Fruit fly (Drosophila melanogaster): Measurements from ENCODE around the gene neur.

The neur gene

DNA sequence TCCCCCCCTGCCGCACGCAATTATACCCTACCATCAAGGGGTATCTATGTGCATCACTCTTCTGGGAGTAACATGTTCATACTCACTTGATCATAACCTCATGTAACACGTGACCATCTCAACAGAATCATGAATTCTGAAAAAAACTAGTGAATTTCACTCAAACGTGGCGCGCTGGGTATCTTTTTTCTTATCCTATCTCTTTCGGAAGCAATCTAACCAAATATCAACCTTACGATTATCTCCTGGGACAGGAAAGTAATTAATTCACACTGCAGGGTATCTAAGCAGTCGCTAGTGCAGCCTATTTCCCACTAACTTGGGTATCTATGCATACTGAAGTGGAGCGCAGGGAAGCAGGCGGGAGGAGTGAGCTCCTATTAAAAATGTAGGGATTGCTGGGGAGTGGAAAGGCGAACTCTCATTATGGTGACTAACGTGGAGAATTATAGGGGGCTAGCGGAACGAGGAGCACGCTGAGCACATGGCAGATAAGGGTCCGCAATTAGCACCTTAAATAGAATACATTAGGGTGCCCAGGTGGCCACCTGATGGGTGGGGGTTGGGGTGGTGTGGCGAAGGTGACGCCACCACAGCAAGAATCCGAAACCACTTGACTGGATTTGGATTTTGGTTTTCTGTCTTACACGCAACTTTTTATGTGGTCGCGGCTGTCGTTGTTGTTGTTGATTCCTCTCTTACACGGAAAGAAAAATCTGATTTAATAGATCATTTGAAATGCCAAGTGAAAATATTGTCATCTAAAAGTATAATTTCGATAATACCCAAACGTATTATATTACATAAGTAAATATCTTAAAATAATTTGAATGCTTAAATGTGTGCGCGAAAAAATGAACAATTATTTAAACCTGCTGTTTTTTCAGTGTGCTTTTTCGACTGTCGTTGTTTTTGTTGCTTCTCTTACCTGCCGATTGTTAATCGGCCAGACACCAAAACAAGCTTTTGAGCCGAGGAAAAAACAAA, 16.1 kb upstream of the neur start (continued):
- peak; percentile 54 for TF ChIP-seq CG1621 (tag; optimal IDR thresholded peaks at IDR 0.05)
- TF ChIP-seq CG6854 (GFP tag; optimal IDR thresholded peaks at IDR 0.05), result peak; percentile 82
- peak; percentile 93 for TF ChIP-seq dsx (GFP tag; optimal IDR thresholded peaks at IDR 0.05; ENCODE audit: poor library complexity, severe bottlenecking)
- peak; percentile 94 for TF ChIP-seq esn (GFP tag; optimal IDR thresholded peaks at IDR 0.05)
- TF ChIP-seq Ets96B (tag; optimal IDR thresholded peaks at IDR 0.05), result peak; percentile 89
- TF ChIP-seq Ets21C (GFP tag; optimal IDR thresholded peaks at IDR 0.05), result peak; percentile 76
- no peak for TF ChIP-seq CG6163 (GFP tag; IDR thresholded peaks at IDR 0.05)
- peak; percentile 99 for TF ChIP-seq Eip78C (GFP tag)
- TF ChIP-seq vri (GFP tag; optimal IDR thresholded peaks at IDR 0.05), result peak; percentile 94
- peak; percentile 70 for TF ChIP-seq fd59A (GFP tag; optimal IDR thresholded peaks at IDR 0.05)
- peak; percentile 86 for TF ChIP-seq Eip75B (GFP tag; optimal IDR thresholded peaks at IDR 0.05)
- TF ChIP-seq CG9139 (GFP tag; optimal IDR thresholded peaks at IDR 0.05), result peak; percentile 85
- TF ChIP-seq Gug (GFP tag; IDR thresholded peaks at IDR 0.05), result no peak
- peak; percentile 80 for TF ChIP-seq Sox15 (GFP tag; optimal IDR thresholded peaks at IDR 0.05)
- TF ChIP-seq CG11762 (GFP tag; optimal IDR thresholded peaks at IDR 0.05; ENCODE audit: insufficient read depth), result peak; percentile 80
- no peak for TF ChIP-seq Hr38 (GFP tag; optimal IDR thresholded peaks at IDR 0.05)
- peak; percentile 80 for TF ChIP-seq Hr4 (GFP tag; optimal IDR thresholded peaks at IDR 0.05)

DNA sequence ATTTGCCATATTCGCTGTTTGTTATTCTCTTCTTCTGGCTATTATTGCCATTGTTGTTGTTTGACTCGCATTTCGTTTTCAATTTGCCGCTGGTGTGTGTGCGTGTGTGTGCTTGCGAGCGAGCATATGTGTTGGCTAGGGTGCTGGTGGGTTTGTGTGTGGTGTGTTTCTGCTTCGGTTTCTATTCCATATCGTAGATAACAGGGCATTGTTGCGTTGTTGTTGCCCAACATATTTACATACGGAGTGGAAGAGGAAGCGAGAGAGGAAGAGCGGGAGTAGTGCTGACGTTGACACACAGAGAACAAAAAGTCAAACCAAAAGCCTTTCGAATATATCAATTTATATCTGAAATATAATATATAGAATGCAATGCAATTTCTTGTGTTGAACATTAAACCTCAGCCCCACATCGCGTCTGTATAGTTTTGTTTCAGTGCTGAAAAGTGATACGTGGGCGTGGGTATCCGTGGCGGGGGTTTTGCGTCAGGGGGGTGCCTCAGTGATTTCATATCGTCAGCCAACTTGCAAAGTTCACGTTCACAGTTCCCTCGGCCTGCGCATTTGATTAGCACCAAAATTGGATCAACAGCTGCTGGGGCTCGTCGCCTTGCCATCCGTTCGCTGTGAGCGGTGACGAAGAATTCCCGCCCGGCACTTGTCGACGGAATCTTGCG, 15.3 kb upstream of the neur start:
- no peak for TF ChIP-seq Blimp-1 (GFP tag; optimal IDR thresholded peaks at IDR 0.05)
- peak; percentile 65 for TF ChIP-seq OdsH (GFP tag; optimal IDR thresholded peaks at IDR 0.05)
- TF ChIP-seq fkh (GFP tag; optimal IDR thresholded peaks at IDR 0.05), result peak; percentile 98
- no peak for TF ChIP-seq CG8319 (GFP tag; optimal IDR thresholded peaks at IDR 0.05)
- TF ChIP-seq Hr39 (GFP tag; optimal IDR thresholded peaks at IDR 0.05), result no peak
- peak; percentile 18 for TF ChIP-seq spab (GFP tag; optimal IDR thresholded peaks at IDR 0.05)
- TF ChIP-seq Sox15 (GFP tag; optimal IDR thresholded peaks at IDR 0.05), result no peak
- TF ChIP-seq Met (GFP tag; optimal IDR thresholded peaks at IDR 0.05), result peak; percentile 29
- TF ChIP-seq esn (GFP tag; optimal IDR thresholded peaks at IDR 0.05), result no peak
- TF ChIP-seq CG1621 (tag; optimal IDR thresholded peaks at IDR 0.05), result no peak
- TF ChIP-seq Eip93F (GFP tag; optimal IDR thresholded peaks at IDR 0.05), result peak; percentile 35
- TF ChIP-seq salr (GFP tag; optimal IDR thresholded peaks at IDR 0.05), result peak in 1 of 2 experiments; percentile 46
- no peak for TF ChIP-seq Sox14 (GFP tag; optimal IDR thresholded peaks at IDR 0.05)
- peak; percentile 57 for TF ChIP-seq CG10631 (GFP tag; optimal IDR thresholded peaks at IDR 0.05)
- no peak for TF ChIP-seq svp (GFP tag)
- peak; percentile 32 for TF ChIP-seq CG3032 (tag; optimal IDR thresholded peaks at IDR 0.05)
- TF ChIP-seq CG31627 (GFP tag; optimal IDR thresholded peaks at IDR 0.05), result no peak
- peak; percentile 25 for TF ChIP-seq CG34406 (GFP tag; optimal IDR thresholded peaks at IDR 0.05)
- TF ChIP-seq fd85E (GFP tag; optimal IDR thresholded peaks at IDR 0.05), result no peak
- TF ChIP-seq CG15336 (GFP tag; IDR thresholded peaks at IDR 0.05), result no peak
- peak; percentile 42 for TF ChIP-seq CG4318 (GFP tag; optimal IDR thresholded peaks at IDR 0.05)
- TF ChIP-seq lz (GFP tag; optimal IDR thresholded peaks at IDR 0.05), result no peak
- peak; percentile 94 for TF ChIP-seq Eip78C (GFP tag)
- peak; percentile 50 for TF ChIP-seq dsx (GFP tag; optimal IDR thresholded peaks at IDR 0.05; ENCODE audit: poor library complexity, severe bottlenecking)
- peak; percentile 50 for TF ChIP-seq CG11762 (GFP tag; optimal IDR thresholded peaks at IDR 0.05; ENCODE audit: insufficient read depth)
- TF ChIP-seq topi (GFP tag; optimal IDR thresholded peaks at IDR 0.05), result peak; percentile 18
- TF ChIP-seq ss (GFP tag; optimal IDR thresholded peaks at IDR 0.05), result peak in 1 of 2 experiments; percentile 24
- TF ChIP-seq CG11294 (GFP tag; IDR thresholded peaks at IDR 0.05), result no peak
- TF ChIP-seq Smox (GFP tag; optimal IDR thresholded peaks at IDR 0.05), result no peak
- no peak for TF ChIP-seq CG7368 (GFP tag; optimal IDR thresholded peaks at IDR 0.05)
- TF ChIP-seq Lpt (GFP tag; optimal IDR thresholded peaks at IDR 0.05), result peak; percentile 52
- peak; percentile 3 for TF ChIP-seq cyc (GFP tag; optimal IDR thresholded peaks at IDR 0.05)
- TF ChIP-seq eg (GFP tag; IDR thresholded peaks at IDR 0.05), result no peak
- no peak for TF ChIP-seq CG6163 (GFP tag; IDR thresholded peaks at IDR 0.05)
- peak; percentile 2 for TF ChIP-seq CG8632 (GFP tag; optimal IDR thresholded peaks at IDR 0.05)
- TF ChIP-seq CG11902 (GFP tag; optimal IDR thresholded peaks at IDR 0.05), result no peak
- TF ChIP-seq Hr4 (GFP tag; optimal IDR thresholded peaks at IDR 0.05), result peak; percentile 48
- TF ChIP-seq fd59A (GFP tag; optimal IDR thresholded peaks at IDR 0.05), result no peak
